Comparison of ENCODE assay signal across 2 worm cellular contexts in the genomic region with DNA sequence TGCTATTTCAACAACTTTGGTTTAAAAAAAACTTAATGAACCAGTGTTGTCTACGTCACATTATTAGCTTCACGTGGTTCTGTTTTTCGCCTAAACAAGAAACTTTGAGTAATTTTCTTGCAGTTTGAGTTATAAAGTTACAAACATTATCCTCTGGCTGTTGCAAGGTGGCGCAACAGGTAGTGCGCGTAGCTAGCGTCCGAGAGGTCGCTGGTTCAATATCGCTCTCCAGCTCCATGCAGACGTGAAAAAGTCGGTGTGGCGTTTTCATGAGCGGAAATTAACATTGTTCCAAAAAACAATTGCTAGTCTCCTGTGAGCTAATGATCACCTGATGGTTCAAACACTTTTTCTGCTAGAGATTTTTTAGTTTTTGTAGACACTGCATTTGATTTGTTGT.
TF ChIP-seq lines count a peak whose summit lies in the region.

No protein-coding gene starts in this region.

TF ChIP-seq in whole organism, L1 larva, 84 proteins besides CTCF, POLR2A, EP300 and RAD21 (continued from another document):
- TF ChIP-seq skn-1 (tag; optimal IDR thresholded peaks at IDR 0.05; lab: Kevin White, UChicago): no peak
- no peak for TF ChIP-seq jun-1 (tag; optimal IDR thresholded peaks at IDR 0.05; lab: Kevin White, UChicago)
- TF ChIP-seq zag-1 (tag; optimal IDR thresholded peaks at IDR 0.05; lab: Kevin White, UChicago): no peak
- TF ChIP-seq dsc-1 (tag; optimal IDR thresholded peaks at IDR 0.05; lab: Kevin White, UChicago): no peak
- TF ChIP-seq isw-1 (GFP tag; IDR thresholded peaks at IDR 0.05; lab: Robert Waterston, UW): no peak
- no peak for TF ChIP-seq ama-1 (optimal IDR thresholded peaks at IDR 0.05; lab: Kevin White, UChicago)
- peak; percentile 76 for TF ChIP-seq nhr-85 (tag; lab: Kevin White, UChicago)
- TF ChIP-seq ceh-90 (tag; optimal IDR thresholded peaks at IDR 0.05; lab: Kevin White, UChicago): no peak
- TF ChIP-seq nhr-20 (tag; optimal IDR thresholded peaks at IDR 0.05; lab: Kevin White, UChicago): peak; percentile 32
- no peak for TF ChIP-seq hlh-17 (GFP tag; optimal IDR thresholded peaks at IDR 0.05; lab: Kevin White, UChicago; ENCODE audit: borderline replicate concordance)
- no peak for TF ChIP-seq tlp-1 (tag; optimal IDR thresholded peaks at IDR 0.05; lab: Kevin White, UChicago)
- no peak for TF ChIP-seq blmp-1 (tag; optimal IDR thresholded peaks at IDR 0.05; lab: Kevin White, UChicago)
- TF ChIP-seq ces-1 (GFP tag; optimal IDR thresholded peaks at IDR 0.05; lab: Kevin White, UChicago): no peak
- no peak for TF ChIP-seq nhr-84 (tag; optimal IDR thresholded peaks at IDR 0.05; lab: Kevin White, UChicago)
- TF ChIP-seq nhr-28 (tag; optimal IDR thresholded peaks at IDR 0.05; lab: Kevin White, UChicago): no peak
- peak; percentile 61 for TF ChIP-seq nhr-71 (tag; optimal IDR thresholded peaks at IDR 0.05; lab: Kevin White, UChicago)
- peak; percentile 36 for TF ChIP-seq nhr-19 (GFP tag; conservative IDR thresholded peaks at IDR 0.05; lab: Robert Waterston, UW)
- TF ChIP-seq pqm-1 (tag; optimal IDR thresholded peaks at IDR 0.05; lab: Kevin White, UChicago): no peak
- TF ChIP-seq dpl-1 (GFP tag; optimal IDR thresholded peaks at IDR 0.05; lab: Kevin White, UChicago): no peak
- peak; percentile 59 for TF ChIP-seq nhr-47 (tag; optimal IDR thresholded peaks at IDR 0.05; lab: Kevin White, UChicago)
- TF ChIP-seq sup-37 (GFP tag; optimal IDR thresholded peaks at IDR 0.05; lab: Kevin White, UChicago): no peak
- TF ChIP-seq snu-23 (GFP tag; optimal IDR thresholded peaks at IDR 0.05; lab: Kevin White, UChicago): peak; percentile 50
- no peak for TF ChIP-seq efl-1 (optimal IDR thresholded peaks at IDR 0.05; lab: Kevin White, UChicago)
- no peak for TF ChIP-seq efl-1 (GFP tag; optimal IDR thresholded peaks at IDR 0.05 in 1 of 2; lab: Kevin White, UChicago)
- TF ChIP-seq irx-1 (tag; optimal IDR thresholded peaks at IDR 0.05; lab: Kevin White, UChicago): no peak
- TF ChIP-seq alr-1 (tag; optimal IDR thresholded peaks at IDR 0.05; lab: Kevin White, UChicago; ENCODE audit: borderline replicate concordance): no peak
- TF ChIP-seq efl-3 (GFP tag; optimal IDR thresholded peaks at IDR 0.05; lab: Kevin White, UChicago): no peak
- no peak for TF ChIP-seq F16B12.6 (tag; optimal IDR thresholded peaks at IDR 0.05; lab: Kevin White, UChicago)
- TF ChIP-seq tbx-2 (tag; optimal IDR thresholded peaks at IDR 0.05; lab: Kevin White, UChicago): no peak
- no peak for TF ChIP-seq aly-2 (tag; optimal IDR thresholded peaks at IDR 0.05; lab: Kevin White, UChicago)
- no peak for TF ChIP-seq mef-2 (tag; optimal IDR thresholded peaks at IDR 0.05; lab: Kevin White, UChicago)
- TF ChIP-seq rnt-1 (tag; optimal IDR thresholded peaks at IDR 0.05; lab: Kevin White, UChicago): peak; percentile 36
- peak; percentile 1 for TF ChIP-seq lir-3 (tag; optimal IDR thresholded peaks at IDR 0.05; lab: Kevin White, UChicago; ENCODE audit: poor library complexity)
- TF ChIP-seq ceh-88 (GFP tag; IDR thresholded peaks at IDR 0.05; lab: Robert Waterston, UW): no peak

TF ChIP-seq in whole organism, young adult, 124 proteins besides CTCF, POLR2A, EP300 and RAD21 (continued from another document):
- TF ChIP-seq let-607 (tag; optimal IDR thresholded peaks at IDR 0.05; lab: Kevin White, UChicago) (peak; percentile 31 to 50), sdz-38 (tag; optimal IDR thresholded peaks at IDR 0.05; lab: Kevin White, UChicago) (no peak), lag-1 (GFP tag; IDR thresholded peaks at IDR 0.05; lab: Robert Waterston, UW) (no peak), pha-4 (tag; optimal IDR thresholded peaks at IDR 0.05; lab: Kevin White, UChicago) (no peak), zim-3 (tag; optimal IDR thresholded peaks at IDR 0.05; lab: Kevin White, UChicago) (no peak), lsl-1 (GFP tag; optimal IDR thresholded peaks at IDR 0.05; lab: Kevin White, UChicago) (no peak), nhr-80 (tag; optimal IDR thresholded peaks at IDR 0.05; lab: Kevin White, UChicago) (peak; percentile 29), hsf-1 (GFP tag; IDR thresholded peaks at IDR 0.05; lab: Robert Waterston, UW) (no peak), Y67H2A.10 (GFP tag; conservative IDR thresholded peaks at IDR 0.05; lab: Robert Waterston, UW) (no peak), mxl-1 (tag; optimal IDR thresholded peaks at IDR 0.05; lab: Kevin White, UChicago) (no peak), Y53F4B.3 (GFP tag; IDR thresholded peaks at IDR 0.05; lab: Robert Waterston, UW) (no peak), K12H6.12 (tag; optimal IDR thresholded peaks at IDR 0.05; lab: Kevin White, UChicago) (no peak), ets-4 (GFP tag; optimal IDR thresholded peaks at IDR 0.05; lab: Kevin White, UChicago) (no peak), madf-8 (GFP tag; conservative IDR thresholded peaks at IDR 0.05; lab: Robert Waterston, UW) (no peak), rcor-1 (GFP tag; IDR thresholded peaks at IDR 0.05; lab: Robert Waterston, UW) (0 out of 2 replicates have a peak, but pooled peaks have one; percentile 18), hlh-26 (GFP tag; conservative IDR thresholded peaks at IDR 0.05; lab: Robert Waterston, UW) (no peak), xnd-1 (tag; optimal IDR thresholded peaks at IDR 0.05; lab: Kevin White, UChicago) (no peak), sptf-2 (GFP tag; optimal IDR thresholded peaks at IDR 0.05; lab: Kevin White, UChicago) (no peak), T26A5.8 (tag; optimal IDR thresholded peaks at IDR 0.05; lab: Kevin White, UChicago) (no peak), rec-8 (tag; optimal IDR thresholded peaks at IDR 0.05; lab: Kevin White, UChicago) (peak in 1 of 2 experiments; percentile 19), die-1 (tag; optimal IDR thresholded peaks at IDR 0.05; lab: Kevin White, UChicago) (peak; percentile 22), nhr-90 (tag; optimal IDR thresholded peaks at IDR 0.05; lab: Kevin White, UChicago) (peak; percentile 39), nhr-179 (tag; optimal IDR thresholded peaks at IDR 0.05; lab: Kevin White, UChicago) (peak; percentile 29), snpc-1.3 (tag; optimal IDR thresholded peaks at IDR 0.05; lab: Kevin White, UChicago; ENCODE audit: insufficient read depth) (no peak), athp-1 (tag; optimal IDR thresholded peaks at IDR 0.05; lab: Kevin White, UChicago) (no peak), dpl-1 (GFP tag; optimal IDR thresholded peaks at IDR 0.05; lab: Kevin White, UChicago) (no peak), F33H1.4 (GFP tag; IDR thresholded peaks at IDR 0.05; lab: Robert Waterston, UW) (no peak), repo-1 (tag; optimal IDR thresholded peaks at IDR 0.05; lab: Kevin White, UChicago) (no peak), unc-62 (GFP tag; optimal IDR thresholded peaks at IDR 0.05; lab: Kevin White, UChicago) (no peak), ztf-26 (tag; optimal IDR thresholded peaks at IDR 0.05; lab: Kevin White, UChicago) (no peak), mes-4 (tag; optimal IDR thresholded peaks at IDR 0.05; lab: Kevin White, UChicago) (peak; percentile 14), C06A6.2 (GFP tag; conservative IDR thresholded peaks at IDR 0.05; lab: Robert Waterston, UW) (no peak), cebp-2 (GFP tag; IDR thresholded peaks at IDR 0.05; lab: Robert Waterston, UW) (no peak), B0035.1 (tag; optimal IDR thresholded peaks at IDR 0.05; lab: Kevin White, UChicago) (no peak), ceh-40 (GFP tag; IDR thresholded peaks at IDR 0.05; lab: Robert Waterston, UW) (no peak), mel-28 (tag; optimal IDR thresholded peaks at IDR 0.05; lab: Kevin White, UChicago; ENCODE audit: borderline replicate concordance) (no peak), attf-3 (GFP tag; conservative IDR thresholded peaks at IDR 0.05; lab: Robert Waterston, UW) (no peak), F52B5.7 (tag; optimal IDR thresholded peaks at IDR 0.05; lab: Kevin White, UChicago) (no peak), ztf-25 (GFP tag; IDR thresholded peaks at IDR 0.05; lab: Robert Waterston, UW) (no peak)
